Fruit fly (Drosophila melanogaster) whole organism, embryonic: ENCODE results near the gene CG5902.

Experiments used
- Adf1 ChIP-seq: fragments of 200-800 bp; sonication (Bioruptor generic); IDR thresholded peaks from 2 replicates; pipeline ENCODE4 v1.3.6; 2022; ENCODE audit warnings: missing biosample characterization, missing genetic modification characterization
- CG11398 ChIP-seq: fragments of 200-800 bp; sonication (Bioruptor generic); optimal IDR thresholded peaks from 2 replicates; lab custom pipeline; 2016; ENCODE audit warnings: missing biosample characterization, missing genetic modification characterization
- CG12299 ChIP-seq: fragments of 200-800 bp; sonication (Bioruptor generic); optimal IDR thresholded peaks from 2 replicates; lab custom pipeline; 2018; ENCODE audit warnings: missing biosample characterization, mild to moderate bottlenecking, missing genetic modification characterization
- CG1233 ChIP-seq: fragments of 200-800 bp; sonication (Bioruptor generic); optimal IDR thresholded peaks from 4 replicates; lab custom pipeline; 2018; ENCODE audit warnings: missing biosample characterization, mild to moderate bottlenecking, missing genetic modification characterization
- CG13624 ChIP-seq: fragments of 200-800 bp; sonication (Bioruptor generic); optimal IDR thresholded peaks from 2 replicates; lab custom pipeline; 2016; ENCODE audit warnings: missing biosample characterization, missing genetic modification characterization
- CG13894 ChIP-seq: fragments of 200-800 bp; sonication (Bioruptor generic); optimal IDR thresholded peaks from 3 replicates; lab custom pipeline; 2018; ENCODE audit warnings: missing biosample characterization, mild to moderate bottlenecking, missing genetic modification characterization, moderate library complexity
- CG14965 ChIP-seq: fragments of 200-800 bp; sonication (Bioruptor generic); optimal IDR thresholded peaks from 2 replicates; lab custom pipeline; 2016; ENCODE audit warnings: missing biosample characterization, missing genetic modification characterization, borderline replicate concordance
- CG16813 ChIP-seq: fragments of 200-800 bp; sonication (Bioruptor generic); IDR thresholded peaks from 3 replicates; pipeline ENCODE4 v1.3.6; 2022; ENCODE audit warnings: missing biosample characterization, missing genetic modification characterization; ENCODE audit not compliant: partially characterized antibody
- CG17361 ChIP-seq: fragments of 200-800 bp; sonication (Bioruptor generic); IDR thresholded peaks from 3 replicates; pipeline ENCODE4 v1.3.6; 2022; ENCODE audit warnings: missing biosample characterization, missing genetic modification characterization
- CG18262 ChIP-seq: fragments of 200-800 bp; optimal IDR thresholded peaks from 3 replicates; lab custom pipeline; 2019; ENCODE audit warnings: missing biosample characterization, mild to moderate bottlenecking, missing genetic modification characterization, moderate library complexity
- CG4730 ChIP-seq: fragments of 200-800 bp; sonication (Bioruptor generic); IDR thresholded peaks from 2 replicates; pipeline ENCODE4 v1.3.6; 2022; ENCODE audit warnings: missing biosample characterization, missing genetic modification characterization
- CG6654 ChIP-seq: fragments of 200-800 bp; sonication (Bioruptor generic); optimal IDR thresholded peaks from 2 replicates; lab custom pipeline; 2017; ENCODE audit warnings: missing biosample characterization, mild to moderate bottlenecking, missing genetic modification characterization
- CG6765 ChIP-seq: fragments of 200-800 bp; sonication (Bioruptor generic); optimal IDR thresholded peaks from 3 replicates; lab custom pipeline; 2017; ENCODE audit warnings: missing biosample characterization, mild to moderate bottlenecking, missing genetic modification characterization
- CG6813 ChIP-seq: fragments of 200-800 bp; sonication (Bioruptor generic); optimal IDR thresholded peaks from 2 replicates; lab custom pipeline; 2017; ENCODE audit warnings: missing biosample characterization, missing genetic modification characterization, mild to moderate bottlenecking, moderate library complexity, missing genetic modification reagents
- CG7839 ChIP-seq: fragments of 200-800 bp; sonication (Bioruptor generic); optimal IDR thresholded peaks from 3 replicates; lab custom pipeline; 2018; ENCODE audit warnings: missing biosample characterization, mild to moderate bottlenecking, missing genetic modification characterization, moderate library complexity
- CG8944 ChIP-seq: fragments of 200-800 bp; sonication (Bioruptor generic); optimal IDR thresholded peaks from 3 replicates; lab custom pipeline; 2016; ENCODE audit warnings: missing biosample characterization, missing genetic modification characterization
- D19A ChIP-seq: fragments of 200-800 bp; optimal IDR thresholded peaks from 3 replicates; lab custom pipeline; 2019; ENCODE audit warnings: missing biosample characterization, mild to moderate bottlenecking, missing genetic modification characterization, moderate library complexity
- Deaf1 ChIP-seq: fragments of 200-800 bp; optimal IDR thresholded peaks from 3 replicates; lab custom pipeline; 2019; ENCODE audit warnings: missing biosample characterization, mild to moderate bottlenecking, missing genetic modification characterization, moderate library complexity
- Fer3 ChIP-seq: fragments of 200-800 bp; sonication (Bioruptor generic); optimal IDR thresholded peaks from 2 replicates; lab custom pipeline; 2018; ENCODE audit warnings: missing biosample characterization, mild to moderate bottlenecking, missing genetic modification characterization, moderate library complexity
- Gug ChIP-seq: fragments of 200-800 bp; sonication (Bioruptor generic); IDR thresholded peaks from 4 replicates; pipeline ENCODE4 v1.3.6; 2022; ENCODE audit warnings: missing biosample characterization, missing genetic modification characterization
- HLH4C ChIP-seq: fragments of 200-800 bp; sonication (Bioruptor generic); IDR thresholded peaks from 3 replicates; pipeline ENCODE4 v1.3.6; 2022; ENCODE audit warnings: missing biosample characterization, missing genetic modification characterization; ENCODE audit not compliant: partially characterized antibody
- Hr3 ChIP-seq: fragments of 200-800 bp; sonication (Bioruptor generic); optimal IDR thresholded peaks from 3 replicates; lab custom pipeline; 2016; ENCODE audit warnings: missing biosample characterization, missing genetic modification characterization
- Hr78 ChIP-seq, 2 experiments: fragments of 200-800 bp in 1 of 2; fragments of >200 bp in 1 of 2; sonication (Bioruptor generic) in 1 of 2; optimal IDR thresholded peaks; 2 replicates each; lab custom pipeline; 2017 to 2019; ENCODE audit warnings: missing biosample characterization in 2 of 2, missing genetic modification characterization in 2 of 2, mild to moderate bottlenecking in 1 of 2, moderate library complexity in 1 of 2
- Kr ChIP-seq: fragments of 200-800 bp; sonication (Bioruptor generic); optimal IDR thresholded peaks from 2 replicates; lab custom pipeline; 2017; ENCODE audit warnings: missing biosample characterization, mild to moderate bottlenecking, missing genetic modification characterization
- Lhr ChIP-seq: fragments of 200-800 bp; sonication (Bioruptor generic); optimal IDR thresholded peaks from 3 replicates; lab custom pipeline; 2017; ENCODE audit warnings: mild to moderate bottlenecking, missing biosample characterization, missing genetic modification reagents, missing genetic modification characterization
- Mad ChIP-seq: fragments of 200-800 bp; sonication (Bioruptor generic); optimal IDR thresholded peaks from 2 replicates; lab custom pipeline; 2016; ENCODE audit warnings: missing biosample characterization, missing genetic modification characterization
- Nf-YB ChIP-seq: fragments of 200-800 bp; sonication (Bioruptor generic); optimal IDR thresholded peaks from 3 replicates; lab custom pipeline; 2019; ENCODE audit warnings: missing biosample characterization, mild to moderate bottlenecking, missing genetic modification characterization, moderate library complexity
- Sox100B ChIP-seq: fragments of 200-800 bp; sonication (Bioruptor generic); optimal IDR thresholded peaks from 3 replicates; lab custom pipeline; 2018; ENCODE audit warnings: missing biosample characterization, mild to moderate bottlenecking, missing genetic modification characterization
- ac ChIP-seq: fragments of 200-800 bp; sonication (Bioruptor generic); optimal IDR thresholded peaks from 3 replicates; lab custom pipeline; 2017; ENCODE audit warnings: missing biosample characterization, mild to moderate bottlenecking, missing genetic modification characterization
- aop ChIP-seq: fragments of 200-800 bp; sonication (Bioruptor generic); IDR thresholded peaks from 2 replicates; pipeline ENCODE4 v1.3.6; 2022; ENCODE audit warnings: missing biosample characterization, missing genetic modification characterization
- ase ChIP-seq: fragments of 200-800 bp; sonication (Bioruptor generic); IDR thresholded peaks from 3 replicates; pipeline ENCODE4 v1.3.6; 2022; ENCODE audit warnings: missing biosample characterization, missing genetic modification characterization
- cas ChIP-seq: fragments of 200-800 bp; sonication (Bioruptor generic); IDR thresholded peaks from 2 replicates; pipeline ENCODE4 v1.3.6; 2022; ENCODE audit warnings: missing biosample characterization, missing genetic modification characterization
- crol ChIP-seq: fragments of 200-800 bp; sonication (Bioruptor generic); IDR thresholded peaks from 2 replicates; pipeline ENCODE4 v1.3.6; 2022; ENCODE audit warnings: missing biosample characterization, missing genetic modification characterization
- eve ChIP-seq, 2 experiments: fragments of >200 bp; optimal IDR thresholded peaks; 2 replicates each; lab custom pipeline; 2017; ENCODE audit warnings: missing biosample characterization in 2 of 2, missing genetic modification characterization in 2 of 2
- gcm2 ChIP-seq: fragments of 200-800 bp; sonication (Bioruptor generic); optimal IDR thresholded peaks from 2 replicates; lab custom pipeline; 2016; ENCODE audit warnings: missing biosample characterization, missing genetic modification characterization
- gfzf ChIP-seq: fragments of 200-800 bp; sonication (Bioruptor generic); optimal IDR thresholded peaks from 2 replicates; lab custom pipeline; 2016; ENCODE audit warnings: missing biosample characterization, mild to moderate bottlenecking, missing genetic modification characterization, moderate library complexity
- hbn ChIP-seq: fragments of 200-800 bp; sonication (Bioruptor generic); IDR thresholded peaks from 2 replicates; pipeline ENCODE4 v1.3.6; 2022; ENCODE audit warnings: missing biosample characterization, missing genetic modification characterization; ENCODE audit not compliant: partially characterized antibody
- knrl ChIP-seq: fragments of 200-800 bp; sonication (Bioruptor generic); IDR thresholded peaks from 3 replicates; pipeline ENCODE4 v1.3.6; 2022; ENCODE audit warnings: missing biosample characterization, missing genetic modification characterization; ENCODE audit not compliant: partially characterized antibody
- lmd ChIP-seq: fragments of 200-800 bp; sonication (Bioruptor generic); IDR thresholded peaks from 2 replicates; pipeline ENCODE4 v1.3.6; 2022; ENCODE audit warnings: missing biosample characterization, missing genetic modification characterization
- odd ChIP-seq: fragments of 200-800 bp; sonication (Bioruptor generic); optimal IDR thresholded peaks from 2 replicates; lab custom pipeline; 2017; ENCODE audit warnings: missing biosample characterization, mild to moderate bottlenecking, missing genetic modification characterization
- ranshi ChIP-seq: fragments of 200-800 bp; sonication (Bioruptor generic); IDR thresholded peaks from 2 replicates; pipeline ENCODE4 v1.3.6; 2022; ENCODE audit warnings: missing biosample characterization, missing genetic modification characterization
- schlank ChIP-seq: fragments of 200-800 bp; sonication (Bioruptor generic); optimal IDR thresholded peaks from 2 replicates; lab custom pipeline; 2018; ENCODE audit warnings: missing biosample characterization, mild to moderate bottlenecking, missing genetic modification characterization
- sens-2 ChIP-seq: fragments of 200-800 bp; sonication (Bioruptor generic); IDR thresholded peaks from 2 replicates; pipeline ENCODE4 v1.3.6; 2022; ENCODE audit warnings: missing biosample characterization, missing genetic modification characterization
- so ChIP-seq: fragments of 200-800 bp; sonication (Bioruptor generic); IDR thresholded peaks from 3 replicates; pipeline ENCODE4 v1.3.6; 2022; ENCODE audit warnings: missing biosample characterization, missing genetic modification characterization
- sqz ChIP-seq: fragments of 200-800 bp; sonication (Bioruptor generic); optimal IDR thresholded peaks from 3 replicates; lab custom pipeline; 2018; ENCODE audit warnings: missing biosample characterization, mild to moderate bottlenecking, missing genetic modification characterization
- tap ChIP-seq: fragments of 200-800 bp; optimal IDR thresholded peaks from 3 replicates; lab custom pipeline; 2019; ENCODE audit warnings: missing biosample characterization, mild to moderate bottlenecking, missing genetic modification characterization, moderate library complexity
- tna ChIP-seq: fragments of 200-800 bp; sonication (Bioruptor generic); IDR thresholded peaks from 2 replicates; pipeline ENCODE4 v1.3.6; 2022; ENCODE audit warnings: missing biosample characterization, missing genetic modification characterization; ENCODE audit not compliant: partially characterized antibody
- toy ChIP-seq: fragments of 200-800 bp; sonication (Bioruptor generic); IDR thresholded peaks from 2 replicates; pipeline ENCODE4 v1.3.6; 2022; ENCODE audit warnings: missing biosample characterization, missing genetic modification characterization
- trem ChIP-seq: fragments of 200-800 bp; optimal IDR thresholded peaks from 3 replicates; lab custom pipeline; 2019; ENCODE audit warnings: missing biosample characterization, mild to moderate bottlenecking, missing genetic modification characterization, moderate library complexity
- yki ChIP-seq: fragments of >200 bp; optimal IDR thresholded peaks from 3 replicates; lab custom pipeline; 2018

CG5902 gene

dm6 chr3R:24007775-24008506 is 21.5 kb downstream of the CG5902 start (continued):
- TF ChIP-seq Deaf1 (no peak), CG13894 (peak; percentile 46), CG6654 (GFP tag; lab: Kevin White, UChicago) (no peak), CG1233 (no peak), lmd (GFP tag; lab: Robert Waterston, UW) (no peak), gfzf (no peak), Mad (GFP tag; lab: Kevin White, UChicago) (no peak), CG17361 (GFP tag; lab: Robert Waterston, UW) (peak; percentile 65; the same call in 2 of the 3 replicates), CG12299 (tag; lab: Kevin White, UChicago) (no peak), Lhr (GFP tag; lab: Kevin White, UChicago) (no peak), hbn (no peak), CG8944 (GFP tag; lab: Kevin White, UChicago) (no peak), trem (tag; lab: Kevin White, UChicago) (no peak), HLH4C (GFP tag; lab: Robert Waterston, UW) (no peak), sens-2 (no peak), CG14965 (no peak), ase (GFP tag; lab: Robert Waterston, UW) (no peak), CG4730 (GFP tag; lab: Robert Waterston, UW) (no peak), CG6813 (GFP tag; lab: Kevin White, UChicago) (no peak), Gug (GFP tag; lab: Robert Waterston, UW) (no peak), CG16813 (no peak), schlank (tag; lab: Kevin White, UChicago) (no peak), gcm2 (GFP tag; lab: Kevin White, UChicago) (no peak), Hr78 (GFP tag; optimal IDR thresholded peaks at IDR 0.05; lab: Kevin White, UChicago) (no peak), cas (no peak), odd (GFP tag; lab: Kevin White, UChicago) (no peak), CG6765 (GFP tag; lab: Kevin White, UChicago) (no peak), CG7839 (tag; lab: Kevin White, UChicago) (peak; percentile 61), tap (tag; lab: Kevin White, UChicago) (no peak), yki (lab: Kevin White, UChicago) (no peak), Nf-YB (GFP tag; lab: Kevin White, UChicago) (no peak), ranshi (no peak), Adf1 (GFP tag; lab: Robert Waterston, UW) (no peak), Kr (GFP tag; lab: Kevin White, UChicago) (no peak), CG11398 (no peak), CG18262 (tag; lab: Kevin White, UChicago) (peak; percentile 60), toy (GFP tag; lab: Robert Waterston, UW) (no peak), ac (no peak), Hr3 (peak; percentile 10), aop (GFP tag; lab: Robert Waterston, UW) (no peak), D19A (tag; lab: Kevin White, UChicago) (peak; percentile 29), knrl (no peak), Fer3 (tag; lab: Kevin White, UChicago) (no peak), eve (GFP tag; optimal IDR thresholded peaks at IDR 0.05; lab: Kevin White, UChicago) (peak in 1 of 2 experiments; percentile 50), Sox100B (GFP tag; lab: Kevin White, UChicago) (peak; percentile 45), CG13624 (no peak), crol (GFP tag; lab: Robert Waterston, UW) (no peak), tna (GFP tag; lab: Robert Waterston, UW) (no peak), sqz (GFP tag; lab: Kevin White, UChicago) (no peak), so (GFP tag; lab: Robert Waterston, UW) (0 out of 3 replicates have a peak, but pooled peaks have one; percentile 42)
